Fruit fly (Drosophila melanogaster) whole organism, embryonic: ENCODE data around the gene chic.

Source experiments
- CG10366 ChIP-seq: fragments of 200-800 bp; sonication (Bioruptor generic); IDR thresholded peaks from 2 replicates; pipeline ENCODE4 v1.3.6; 2022; ENCODE audit warnings: missing biosample characterization, missing genetic modification characterization
- CG10959 ChIP-seq: fragments of 200-800 bp; sonication (Bioruptor generic); IDR thresholded peaks from 2 replicates; pipeline ENCODE4 v1.3.6; 2022; ENCODE audit warnings: missing biosample characterization, missing genetic modification characterization
- CG11247 ChIP-seq: fragments of 200-800 bp; sonication (Bioruptor generic); IDR thresholded peaks from 2 replicates; pipeline ENCODE4 v1.3.6; 2022; ENCODE audit warnings: missing biosample characterization, missing genetic modification characterization
- CG11456 ChIP-seq: fragments of 200-800 bp; sonication (Bioruptor generic); IDR thresholded peaks from 3 replicates; pipeline ENCODE4 v1.3.6; 2022; ENCODE audit warnings: missing biosample characterization, missing genetic modification characterization
- CG11696 ChIP-seq: fragments of 200-800 bp; sonication (Bioruptor generic); IDR thresholded peaks from 2 replicates; pipeline ENCODE4 v1.3.6; 2022; ENCODE audit warnings: missing biosample characterization, missing genetic modification characterization
- CG12299 ChIP-seq: fragments of 200-800 bp; sonication (Bioruptor generic); optimal IDR thresholded peaks from 2 replicates; lab custom pipeline; 2018; ENCODE audit warnings: missing biosample characterization, mild to moderate bottlenecking, missing genetic modification characterization
- CG13123 ChIP-seq: fragments of 200-800 bp; sonication (Bioruptor generic); optimal IDR thresholded peaks from 2 replicates; lab custom pipeline; 2016; ENCODE audit warnings: missing biosample characterization, missing genetic modification characterization
- CG15011 ChIP-seq: fragments of 200-800 bp; sonication (Bioruptor generic); optimal IDR thresholded peaks from 3 replicates; lab custom pipeline; 2018; ENCODE audit warnings: missing biosample characterization, mild to moderate bottlenecking, missing genetic modification characterization
- CG1529 ChIP-seq: fragments of 200-800 bp; sonication (Bioruptor generic); optimal IDR thresholded peaks from 3 replicates; lab custom pipeline; 2018; ENCODE audit warnings: missing biosample characterization, missing genetic modification characterization
- CG18262 ChIP-seq: fragments of 200-800 bp; optimal IDR thresholded peaks from 3 replicates; lab custom pipeline; 2019; ENCODE audit warnings: missing biosample characterization, mild to moderate bottlenecking, missing genetic modification characterization, moderate library complexity
- CG2712 ChIP-seq: fragments of 200-800 bp; optimal IDR thresholded peaks from 3 replicates; lab custom pipeline; 2019; ENCODE audit warnings: missing biosample characterization, mild to moderate bottlenecking, missing genetic modification characterization, moderate library complexity
- CG2875 ChIP-seq: fragments of 200-800 bp; sonication (Bioruptor generic); optimal IDR thresholded peaks from 2 replicates; lab custom pipeline; 2017; ENCODE audit warnings: missing biosample characterization, mild to moderate bottlenecking, missing genetic modification characterization, missing genetic modification reagents
- CG3065 ChIP-seq: fragments of 200-800 bp; sonication (Bioruptor generic); optimal IDR thresholded peaks from 2 replicates; lab custom pipeline; 2016; ENCODE audit warnings: missing biosample characterization, missing genetic modification characterization
- CG31365 ChIP-seq: fragments of 200-800 bp; sonication (Bioruptor generic); optimal IDR thresholded peaks from 2 replicates; lab custom pipeline; 2018; ENCODE audit warnings: missing biosample characterization, mild to moderate bottlenecking, missing genetic modification characterization
- CG33213 ChIP-seq: fragments of 200-800 bp; sonication (Bioruptor generic); optimal IDR thresholded peaks from 3 replicates; lab custom pipeline; 2016; ENCODE audit warnings: missing biosample characterization, missing genetic modification characterization
- CG4360 ChIP-seq: fragments of 200-800 bp; sonication (Bioruptor generic); IDR thresholded peaks from 2 replicates; pipeline ENCODE4 v1.3.6; 2022; ENCODE audit warnings: missing biosample characterization, missing genetic modification characterization
- CG4730 ChIP-seq: fragments of 200-800 bp; sonication (Bioruptor generic); IDR thresholded peaks from 2 replicates; pipeline ENCODE4 v1.3.6; 2022; ENCODE audit warnings: missing biosample characterization, missing genetic modification characterization
- CG4854 ChIP-seq: fragments of 200-800 bp; sonication (Bioruptor generic); optimal IDR thresholded peaks from 2 replicates; lab custom pipeline; 2016; ENCODE audit warnings: missing biosample characterization, missing genetic modification characterization, inconsistent platforms
- CG7786 ChIP-seq: fragments of 200-800 bp; sonication (Bioruptor generic); optimal IDR thresholded peaks from 2 replicates; lab custom pipeline; 2016; ENCODE audit warnings: missing biosample characterization, missing genetic modification characterization
- CG7839 ChIP-seq: fragments of 200-800 bp; sonication (Bioruptor generic); optimal IDR thresholded peaks from 3 replicates; lab custom pipeline; 2018; ENCODE audit warnings: missing biosample characterization, mild to moderate bottlenecking, missing genetic modification characterization, moderate library complexity
- CG8089 ChIP-seq: fragments of 200-800 bp; sonication (Bioruptor generic); optimal IDR thresholded peaks from 3 replicates; lab custom pipeline; 2016; ENCODE audit warnings: missing biosample characterization, missing genetic modification characterization
- Dad ChIP-seq: fragments of 200-800 bp; sonication (Bioruptor generic); optimal IDR thresholded peaks from 3 replicates; lab custom pipeline; 2016; ENCODE audit warnings: missing biosample characterization, missing genetic modification characterization
- Dek ChIP-seq: fragments of 200-800 bp; sonication (Bioruptor generic); optimal IDR thresholded peaks from 3 replicates; lab custom pipeline; 2019; ENCODE audit warnings: missing biosample characterization, mild to moderate bottlenecking, missing genetic modification characterization, moderate library complexity
- Dll ChIP-seq: fragments of 200-800 bp; sonication (Bioruptor generic); IDR thresholded peaks from 4 replicates; pipeline ENCODE4 v1.3.6; 2022; ENCODE audit warnings: missing biosample characterization, missing genetic modification characterization; ENCODE audit not compliant: partially characterized antibody
- Dp ChIP-seq: fragments of 200-800 bp; sonication (Bioruptor generic); optimal IDR thresholded peaks from 2 replicates; lab custom pipeline; 2018; ENCODE audit warnings: missing biosample characterization, mild to moderate bottlenecking, missing genetic modification characterization, moderate library complexity
- E2f2 ChIP-seq: fragments of 200-800 bp; sonication (Bioruptor generic); IDR thresholded peaks from 2 replicates; pipeline ENCODE4 v1.3.6; 2022; ENCODE audit warnings: missing biosample characterization, missing genetic modification characterization
- Ets97D ChIP-seq: fragments of 200-800 bp; sonication (Bioruptor generic); optimal IDR thresholded peaks from 3 replicates; lab custom pipeline; 2016; ENCODE audit warnings: missing biosample characterization, missing genetic modification characterization
- HHEX ChIP-seq: fragments of 200-800 bp; sonication (Bioruptor generic); optimal IDR thresholded peaks from 3 replicates; lab custom pipeline; 2017; ENCODE audit warnings: missing biosample characterization, mild to moderate bottlenecking, missing genetic modification characterization, missing genetic modification reagents
- Hey ChIP-seq: fragments of 200-800 bp; sonication (Bioruptor generic); optimal IDR thresholded peaks from 3 replicates; lab custom pipeline; 2018; ENCODE audit warnings: missing biosample characterization, mild to moderate bottlenecking, missing genetic modification characterization
- MESR4 ChIP-seq: fragments of 200-800 bp; sonication (Bioruptor generic); optimal IDR thresholded peaks from 2 replicates; lab custom pipeline; 2018; ENCODE audit warnings: missing biosample characterization, mild to moderate bottlenecking, missing genetic modification characterization, moderate library complexity
- Max ChIP-seq: fragments of 200-800 bp; sonication (Bioruptor generic); optimal IDR thresholded peaks from 2 replicates; lab custom pipeline; 2016; ENCODE audit warnings: missing biosample characterization, mild to moderate bottlenecking, missing genetic modification characterization
- PHDP ChIP-seq: fragments of 200-800 bp; sonication (Bioruptor generic); optimal IDR thresholded peaks from 3 replicates; lab custom pipeline; 2018; ENCODE audit warnings: missing biosample characterization, mild to moderate bottlenecking, missing genetic modification characterization, moderate library complexity
- Poxn ChIP-seq: fragments of 200-800 bp; sonication (Bioruptor generic); IDR thresholded peaks from 2 replicates; pipeline ENCODE4 v1.3.6; 2022; ENCODE audit warnings: missing biosample characterization, missing genetic modification characterization
- Ptx1 ChIP-seq: fragments of 200-800 bp; sonication (Bioruptor generic); IDR thresholded peaks from 2 replicates; pipeline ENCODE4 v1.3.6; 2022; ENCODE audit warnings: missing biosample characterization, missing genetic modification characterization
- Sry-δ ChIP-seq: fragments of 200-800 bp; sonication (Bioruptor generic); optimal IDR thresholded peaks from 2 replicates; lab custom pipeline; 2016; ENCODE audit warnings: missing biosample characterization, missing genetic modification characterization
- Xrp1 ChIP-seq: fragments of 200-800 bp; sonication (Bioruptor generic); IDR thresholded peaks from 2 replicates; pipeline ENCODE4 v1.3.6; 2022; ENCODE audit warnings: missing biosample characterization, missing genetic modification characterization
- az2 ChIP-seq: fragments of 200-800 bp; sonication (Bioruptor generic); optimal IDR thresholded peaks from 3 replicates; lab custom pipeline; 2016; ENCODE audit warnings: missing biosample characterization, missing genetic modification characterization
- ci ChIP-seq: fragments of 200-800 bp; sonication (Bioruptor generic); IDR thresholded peaks from 3 replicates; pipeline ENCODE4 v1.3.6; 2022; ENCODE audit warnings: missing biosample characterization, missing genetic modification characterization
- ftz-f1 ChIP-seq: fragments of 200-800 bp; sonication (Bioruptor generic); optimal IDR thresholded peaks from 2 replicates; lab custom pipeline; 2016; ENCODE audit warnings: missing biosample characterization, missing genetic modification characterization
- gem ChIP-seq: fragments of 200-800 bp; sonication (Bioruptor generic); optimal IDR thresholded peaks from 2 replicates; lab custom pipeline; 2019; ENCODE audit warnings: missing biosample characterization, mild to moderate bottlenecking, missing genetic modification characterization, moderate library complexity
- jing ChIP-seq: fragments of 200-800 bp; sonication (Bioruptor generic); optimal IDR thresholded peaks from 2 replicates; lab custom pipeline; 2018; ENCODE audit warnings: missing biosample characterization, mild to moderate bottlenecking, missing genetic modification characterization
- ken ChIP-seq: fragments of 200-800 bp; sonication (Bioruptor generic); IDR thresholded peaks from 3 replicates; pipeline ENCODE4 v1.3.6; 2022; ENCODE audit warnings: missing biosample characterization, missing genetic modification characterization
- luna ChIP-seq: fragments of 200-800 bp; sonication (Bioruptor generic); optimal IDR thresholded peaks from 2 replicates; lab custom pipeline; 2016; ENCODE audit warnings: missing biosample characterization, missing genetic modification characterization
- nmo ChIP-seq: fragments of 200-800 bp; sonication (Bioruptor generic); optimal IDR thresholded peaks from 2 replicates; lab custom pipeline; 2018; ENCODE audit warnings: missing biosample characterization, mild to moderate bottlenecking, missing genetic modification characterization, moderate library complexity
- ro ChIP-seq: fragments of 200-800 bp; sonication (Bioruptor generic); IDR thresholded peaks from 2 replicates; pipeline ENCODE4 v1.3.6; 2022; ENCODE audit warnings: missing biosample characterization, missing genetic modification characterization
- sima ChIP-seq: fragments of 200-800 bp; sonication (Bioruptor generic); optimal IDR thresholded peaks from 2 replicates; lab custom pipeline; 2016; ENCODE audit warnings: missing biosample characterization, missing genetic modification characterization
- sisA ChIP-seq: fragments of 200-800 bp; sonication (Bioruptor generic); IDR thresholded peaks from 2 replicates; pipeline ENCODE4 v1.3.6; 2022; ENCODE audit warnings: missing biosample characterization, missing genetic modification characterization
- tll ChIP-seq, 2 experiments: fragments of 200-800 bp in 1 of 2; fragments of >200 bp in 1 of 2; sonication (Bioruptor generic) in 1 of 2; optimal IDR thresholded peaks; 2 replicates each; lab custom pipeline; 2017 to 2019; ENCODE audit warnings: missing biosample characterization in 2 of 2, missing genetic modification characterization in 2 of 2, mild to moderate bottlenecking in 1 of 2, moderate library complexity in 1 of 2
- tna ChIP-seq: fragments of 200-800 bp; sonication (Bioruptor generic); IDR thresholded peaks from 2 replicates; pipeline ENCODE4 v1.3.6; 2022; ENCODE audit warnings: missing biosample characterization, missing genetic modification characterization; ENCODE audit not compliant: partially characterized antibody
- wdn ChIP-seq: fragments of 200-800 bp; sonication (Bioruptor generic); IDR thresholded peaks from 2 replicates; pipeline ENCODE4 v1.3.6; 2022; ENCODE audit warnings: missing biosample characterization, missing genetic modification characterization
- yki ChIP-seq: fragments of >200 bp; optimal IDR thresholded peaks from 3 replicates; lab custom pipeline; 2018
- zfh2 ChIP-seq: fragments of 200-800 bp; sonication (Bioruptor generic); optimal IDR thresholded peaks from 2 replicates; lab custom pipeline; 2016; ENCODE audit warnings: missing biosample characterization, missing genetic modification characterization

Gene chic

dm6 chr2L:5982334-5982987 is 1.6 kb upstream of the chic start (continued):
- TF ChIP-seq Dek (tag; lab: Kevin White, UChicago) (peak; percentile 41), Max (GFP tag; lab: Kevin White, UChicago) (no peak), PHDP (tag; lab: Kevin White, UChicago) (no peak), Hey (tag; lab: Kevin White, UChicago) (peak; percentile 15), Poxn (GFP tag; lab: Robert Waterston, UW) (no peak), Dp (no peak), CG11696 (no peak), Dll (GFP tag; lab: Robert Waterston, UW) (no peak), wdn (GFP tag; lab: Robert Waterston, UW) (no peak), nmo (peak; percentile 38), zfh2 (GFP tag; lab: Kevin White, UChicago) (peak; percentile 24), CG1529 (no peak), sima (GFP tag; lab: Kevin White, UChicago) (no peak), CG7839 (tag; lab: Kevin White, UChicago) (peak; percentile 20), CG10959 (no peak), Sry-δ (GFP tag; lab: Kevin White, UChicago) (peak; percentile 34), CG8089 (GFP tag; lab: Kevin White, UChicago) (no peak), CG15011 (no peak), CG11247 (GFP tag; lab: Robert Waterston, UW) (no peak), CG2712 (tag; lab: Kevin White, UChicago) (peak; percentile 42), CG11456 (no peak), tll (GFP tag; optimal IDR thresholded peaks at IDR 0.05; lab: Kevin White, UChicago) (peak in 1 of 2 experiments; percentile 16), HHEX (GFP tag; lab: Kevin White, UChicago) (no peak), ci (GFP tag; lab: Robert Waterston, UW) (no peak), sisA (no peak), ken (no peak), CG7786 (GFP tag; lab: Kevin White, UChicago) (peak; percentile 11), yki (lab: Kevin White, UChicago) (no peak), E2f2 (GFP tag; lab: Robert Waterston, UW) (no peak), ro (GFP tag; lab: Robert Waterston, UW) (no peak), CG13123 (no peak), jing (GFP tag; lab: Kevin White, UChicago) (no peak), CG10366 (no peak), CG12299 (tag; lab: Kevin White, UChicago) (no peak), gem (tag; lab: Kevin White, UChicago) (no peak), Dad (GFP tag; lab: Kevin White, UChicago) (peak; percentile 26), CG31365 (tag; lab: Kevin White, UChicago) (no peak), CG33213 (no peak), ftz-f1 (peak; percentile 99), CG3065 (GFP tag; lab: Kevin White, UChicago) (no peak), CG4360 (GFP tag; lab: Robert Waterston, UW) (no peak), MESR4 (GFP tag; lab: Kevin White, UChicago) (peak; percentile 1), CG4854 (no peak), Ptx1 (GFP tag; lab: Robert Waterston, UW) (no peak), Xrp1 (no peak), luna (GFP tag; lab: Kevin White, UChicago) (no peak), tna (no peak), CG2875 (GFP tag; lab: Kevin White, UChicago) (no peak), CG4730 (GFP tag; lab: Robert Waterston, UW) (no peak), az2 (GFP tag; lab: Kevin White, UChicago) (no peak), Ets97D (peak; percentile 3), CG18262 (tag; lab: Kevin White, UChicago) (peak; percentile 11)
